Worm (Caenorhabditis elegans): ENCODE measurements around the gene T13C5.3.

T13C5.3 gene

ce11 chrX:6216551-6216950 is 38.2 kb downstream of the T13C5.3 start, which contains the start of gene lrch-1:
TSS of gene lrch-1 (minus strand) at chrX:6216651.
- TF ChIP-seq ztf-11 (tag; optimal IDR thresholded peaks at IDR 0.05): no peak
- TF ChIP-seq lin-13 (tag; optimal IDR thresholded peaks at IDR 0.05): no peak
- no peak for TF ChIP-seq elt-3 (tag; optimal IDR thresholded peaks at IDR 0.05)
- TF ChIP-seq sem-2 (GFP tag; optimal IDR thresholded peaks at IDR 0.05): no peak
- no peak for TF ChIP-seq drap-1 (GFP tag; optimal IDR thresholded peaks at IDR 0.05)
- no peak for TF ChIP-seq ceh-39 (tag; optimal IDR thresholded peaks at IDR 0.05)
- TF ChIP-seq ceh-83 (GFP tag; optimal IDR thresholded peaks at IDR 0.05): no peak
- no peak for TF ChIP-seq elt-1 (tag; optimal IDR thresholded peaks at IDR 0.05; ENCODE audit: borderline replicate concordance, insufficient read depth)
- TF ChIP-seq nhr-12 (tag; optimal IDR thresholded peaks at IDR 0.05): no peak
- TF ChIP-seq nhr-28 (tag; optimal IDR thresholded peaks at IDR 0.05): no peak
- TF ChIP-seq tbx-8 (GFP tag; optimal IDR thresholded peaks at IDR 0.05): no peak
- no peak for TF ChIP-seq ces-1 (GFP tag; optimal IDR thresholded peaks at IDR 0.05)
- no peak for TF ChIP-seq bed-3 (GFP tag; optimal IDR thresholded peaks at IDR 0.05)
- no peak for TF ChIP-seq unc-62 (GFP tag; optimal IDR thresholded peaks at IDR 0.05)
- no peak for TF ChIP-seq nhr-237 (tag; optimal IDR thresholded peaks at IDR 0.05)
- no peak for TF ChIP-seq sptf-1 (tag; optimal IDR thresholded peaks at IDR 0.05)
- TF ChIP-seq pha-4 (tag; optimal IDR thresholded peaks at IDR 0.05): no peak

ce11 chrX:6219892-6220291 is 41.6 kb downstream of the T13C5.3 start:
- TF ChIP-seq sem-2 (GFP tag; optimal IDR thresholded peaks at IDR 0.05) (no peak), cnd-1 (tag; optimal IDR thresholded peaks at IDR 0.05) (peak; percentile 40), bed-3 (GFP tag; optimal IDR thresholded peaks at IDR 0.05) (peak; percentile 56), mep-1 (tag; optimal IDR thresholded peaks at IDR 0.05) (peak; percentile 18), ztf-11 (tag; optimal IDR thresholded peaks at IDR 0.05) (no peak), lin-13 (tag; optimal IDR thresholded peaks at IDR 0.05) (peak; percentile 21), sptf-1 (tag; optimal IDR thresholded peaks at IDR 0.05) (peak; percentile 82), hlh-1 (tag; optimal IDR thresholded peaks at IDR 0.05) (peak; percentile 5), ceh-39 (tag; optimal IDR thresholded peaks at IDR 0.05) (no peak), lin-32 (GFP tag; optimal IDR thresholded peaks at IDR 0.05) (peak; percentile 29), tbx-8 (GFP tag; optimal IDR thresholded peaks at IDR 0.05) (no peak), mls-2 (tag; optimal IDR thresholded peaks at IDR 0.05) (peak; percentile 57), ces-1 (GFP tag; optimal IDR thresholded peaks at IDR 0.05) (peak; percentile 7), M03D4.4 (tag; optimal IDR thresholded peaks at IDR 0.05) (peak; percentile 55), ceh-83 (GFP tag; optimal IDR thresholded peaks at IDR 0.05) (peak; percentile 72), unc-120 (tag; optimal IDR thresholded peaks at IDR 0.05; ENCODE audit: poor library complexity, severe bottlenecking) (peak; percentile 33), ceh-43 (GFP tag; optimal IDR thresholded peaks at IDR 0.05) (peak; percentile 20), drap-1 (GFP tag; optimal IDR thresholded peaks at IDR 0.05) (peak; percentile 68)

- no peak for TF ChIP-seq nhr-2 (tag; optimal IDR thresholded peaks at IDR 0.05)
- no peak for TF ChIP-seq unc-62 (GFP tag; optimal IDR thresholded peaks at IDR 0.05)
- no peak for TF ChIP-seq lin-13 (tag; optimal IDR thresholded peaks at IDR 0.05)
- TF ChIP-seq ceh-43 (GFP tag; optimal IDR thresholded peaks at IDR 0.05): no peak
- no peak for TF ChIP-seq drap-1 (GFP tag; optimal IDR thresholded peaks at IDR 0.05)
- TF ChIP-seq elt-3 (tag; optimal IDR thresholded peaks at IDR 0.05): no peak
- TF ChIP-seq pha-4 (tag; optimal IDR thresholded peaks at IDR 0.05): no peak
- TF ChIP-seq sem-2 (GFP tag; optimal IDR thresholded peaks at IDR 0.05): no peak
- TF ChIP-seq blmp-1 (tag; optimal IDR thresholded peaks at IDR 0.05): no peak
- TF ChIP-seq hlh-1 (tag; optimal IDR thresholded peaks at IDR 0.05): no peak
- no peak for TF ChIP-seq elt-1 (tag; optimal IDR thresholded peaks at IDR 0.05; ENCODE audit: borderline replicate concordance, insufficient read depth)
- TF ChIP-seq ham-2 (GFP tag; optimal IDR thresholded peaks at IDR 0.05): no peak
- TF ChIP-seq mab-5 (tag; optimal IDR thresholded peaks at IDR 0.05): no peak
- no peak for TF ChIP-seq ceh-39 (tag; optimal IDR thresholded peaks at IDR 0.05)
- TF ChIP-seq snpc-4 (tag; optimal IDR thresholded peaks at IDR 0.05): no peak
- no peak for TF ChIP-seq mep-1 (tag; optimal IDR thresholded peaks at IDR 0.05)
Observed at ce11 chrX:6221097-6221496, 42.8 kb downstream of the T13C5.3 start.

ce11 chrX:6224841-6225240 is 46.5 kb downstream of the T13C5.3 start:
- no peak for TF ChIP-seq sem-2 (GFP tag; optimal IDR thresholded peaks at IDR 0.05)
- TF ChIP-seq ceh-43 (GFP tag; optimal IDR thresholded peaks at IDR 0.05): no peak
- no peak for TF ChIP-seq drap-1 (GFP tag; optimal IDR thresholded peaks at IDR 0.05)
- peak; percentile 82 for TF ChIP-seq mab-5 (tag; optimal IDR thresholded peaks at IDR 0.05)
- TF ChIP-seq unc-120 (tag; optimal IDR thresholded peaks at IDR 0.05; ENCODE audit: poor library complexity, severe bottlenecking): peak; percentile 72
- TF ChIP-seq unc-62 (GFP tag; optimal IDR thresholded peaks at IDR 0.05): peak; percentile 96
- TF ChIP-seq lin-32 (GFP tag; optimal IDR thresholded peaks at IDR 0.05): peak; percentile 28
- TF ChIP-seq lin-13 (tag; optimal IDR thresholded peaks at IDR 0.05): peak; percentile 28
- peak; percentile 82 for TF ChIP-seq cnd-1 (tag; optimal IDR thresholded peaks at IDR 0.05)
- peak; percentile 93 for TF ChIP-seq hlh-1 (tag; optimal IDR thresholded peaks at IDR 0.05)
